Fruit fly (Drosophila melanogaster) whole organism, wandering third instar larva: Measurements from ENCODE around the gene CG4496.

ENCODE experiments used
- OdsH ChIP-seq: fragments of 200-800 bp; sonication (Bioruptor generic); optimal IDR thresholded peaks from 2 replicates; lab custom pipeline; 2016; ENCODE audit warnings: missing biosample characterization, mild to moderate bottlenecking, missing genetic modification characterization
- Sp1 ChIP-seq: fragments of 200-800 bp; sonication (Bioruptor generic); optimal IDR thresholded peaks from 3 replicates; lab custom pipeline; 2019; ENCODE audit warnings: missing biosample characterization, mild to moderate bottlenecking, missing genetic modification characterization, moderate library complexity
- br ChIP-seq: fragments of 200-800 bp; sonication (Bioruptor generic); optimal IDR thresholded peaks from 2 replicates; lab custom pipeline; 2016; ENCODE audit warnings: missing biosample characterization, missing genetic modification characterization
- lola ChIP-seq: fragments of >200 bp; optimal IDR thresholded peaks from 2 replicates; lab custom pipeline; 2017; ENCODE audit warnings: missing biosample characterization, missing genetic modification characterization

DNA sequence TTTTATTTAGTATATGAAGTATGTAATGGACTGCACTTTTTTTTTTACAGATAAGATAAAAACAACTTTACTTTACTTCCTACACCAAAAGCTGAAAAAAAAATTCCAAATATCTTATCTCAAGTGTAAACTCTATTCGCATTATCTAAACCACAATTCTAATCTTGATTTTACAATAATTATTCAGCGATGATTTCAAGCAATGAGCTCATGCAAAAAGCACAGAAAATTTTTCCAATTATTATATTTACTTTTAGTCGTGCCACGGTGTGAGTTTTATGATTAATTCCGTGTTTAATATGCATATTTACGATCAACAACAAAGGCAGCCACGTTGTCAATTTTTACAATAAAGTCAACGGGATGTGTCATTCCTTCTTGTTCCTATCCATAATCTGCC, 26.5 kb upstream of the CG4496 start:
- TF ChIP-seq OdsH (no peak), br (no peak), lola (GFP tag; lab: Kevin White, UChicago) (no peak), Sp1 (no peak)
